Worm (Caenorhabditis elegans): Measurements from ENCODE around the gene math-14.

DNA sequence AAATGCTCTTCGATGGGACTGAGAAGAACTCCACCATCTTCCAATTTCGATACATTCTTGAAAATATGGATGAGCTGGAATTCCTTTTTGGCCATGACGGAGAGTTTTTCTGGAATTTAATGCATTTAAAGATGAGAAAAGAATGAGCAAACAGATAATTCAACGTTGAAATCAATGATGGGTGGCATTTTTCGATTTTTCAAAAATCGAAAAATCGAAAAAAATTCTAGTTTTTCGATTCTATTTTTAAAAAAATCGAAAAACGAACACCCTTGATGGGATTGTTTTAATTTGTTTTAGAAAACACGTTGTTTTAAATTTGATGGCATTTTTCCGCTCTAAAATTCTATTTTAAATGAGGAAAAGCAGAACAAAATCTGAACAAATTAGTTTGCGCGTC, 43.5 kb downstream of the math-14 start, which contains the start of gene math-31:
- TF ChIP-seq him-1 (tag; optimal IDR thresholded peaks at IDR 0.05) (no peak), W03F9.2 (tag; optimal IDR thresholded peaks at IDR 0.05) (no peak)

Data from whole organism, L4/young adult.